Fruit fly (Drosophila melanogaster) whole organism, prepupa: ENCODE data around the gene CG13056.

Experiments used
- Blimp-1 ChIP-seq: fragments of 200-800 bp; sonication (Bioruptor generic); optimal IDR thresholded peaks from 3 replicates; lab custom pipeline; 2017; ENCODE audit warnings: missing biosample characterization, missing genetic modification characterization, mild to moderate bottlenecking, moderate library complexity, missing genetic modification reagents
- CG10631 ChIP-seq: fragments of 200-800 bp; sonication (Bioruptor generic); optimal IDR thresholded peaks from 2 replicates; lab custom pipeline; 2016; ENCODE audit warnings: missing biosample characterization, missing genetic modification characterization
- CG10669 ChIP-seq: fragments of 200-800 bp; sonication (Bioruptor generic); optimal IDR thresholded peaks from 3 replicates; lab custom pipeline; 2018; ENCODE audit warnings: missing biosample characterization, mild to moderate bottlenecking, missing genetic modification characterization, moderate library complexity
- CG11902 ChIP-seq: fragments of 200-800 bp; sonication (Bioruptor generic); optimal IDR thresholded peaks from 3 replicates; lab custom pipeline; 2016; ENCODE audit warnings: missing biosample characterization, missing genetic modification characterization
- CG15336 ChIP-seq: fragments of 200-800 bp; sonication (Bioruptor generic); IDR thresholded peaks from 2 replicates; pipeline ENCODE4 v1.3.6; 2022; ENCODE audit warnings: missing biosample characterization, missing genetic modification characterization
- CG1621 ChIP-seq: fragments of 200-800 bp; sonication (Bioruptor generic); optimal IDR thresholded peaks from 3 replicates; lab custom pipeline; 2018; ENCODE audit warnings: missing biosample characterization, mild to moderate bottlenecking, missing genetic modification characterization
- CG16779 ChIP-seq: fragments of 200-800 bp; sonication (Bioruptor generic); optimal IDR thresholded peaks from 3 replicates; lab custom pipeline; 2017; ENCODE audit warnings: missing biosample characterization, mild to moderate bottlenecking, missing genetic modification characterization
- CG32006 ChIP-seq: fragments of 200-800 bp; sonication (Bioruptor generic); optimal IDR thresholded peaks from 3 replicates; lab custom pipeline; 2017; ENCODE audit warnings: missing biosample characterization, mild to moderate bottlenecking, missing genetic modification characterization
- CG34406 ChIP-seq: fragments of 200-800 bp; sonication (Bioruptor generic); optimal IDR thresholded peaks from 3 replicates; lab custom pipeline; 2016; ENCODE audit warnings: missing biosample characterization, missing genetic modification characterization
- CG3919 ChIP-seq: fragments of 200-800 bp; sonication (Bioruptor generic); optimal IDR thresholded peaks from 3 replicates; lab custom pipeline; 2016; ENCODE audit warnings: missing biosample characterization, missing genetic modification characterization
- CG4318 ChIP-seq: fragments of 200-800 bp; sonication (Bioruptor generic); optimal IDR thresholded peaks from 3 replicates; lab custom pipeline; 2017; ENCODE audit warnings: missing biosample characterization, mild to moderate bottlenecking, missing genetic modification characterization
- CG6163 ChIP-seq: fragments of 200-800 bp; sonication (Bioruptor generic); IDR thresholded peaks from 3 replicates; pipeline ENCODE4 v1.3.6; 2022; ENCODE audit warnings: missing biosample characterization, missing genetic modification characterization
- CG6276 ChIP-seq: fragments of 200-800 bp; sonication (Bioruptor generic); optimal IDR thresholded peaks from 2 replicates; lab custom pipeline; 2017; ENCODE audit warnings: missing biosample characterization, mild to moderate bottlenecking, missing genetic modification characterization
- CG6792 ChIP-seq: fragments of 200-800 bp; sonication (Bioruptor generic); optimal IDR thresholded peaks from 3 replicates; lab custom pipeline; 2016; ENCODE audit warnings: missing biosample characterization, missing genetic modification characterization
- CG6808 ChIP-seq: fragments of 200-800 bp; sonication (Bioruptor generic); optimal IDR thresholded peaks from 3 replicates; lab custom pipeline; 2017; ENCODE audit warnings: missing biosample characterization, missing genetic modification characterization, mild to moderate bottlenecking, moderate library complexity, missing genetic modification reagents
- CG7368 ChIP-seq: fragments of 200-800 bp; sonication (Bioruptor generic); optimal IDR thresholded peaks from 3 replicates; lab custom pipeline; 2016; ENCODE audit warnings: missing biosample characterization, missing genetic modification characterization
- CG8119 ChIP-seq: fragments of 200-800 bp; sonication (Bioruptor generic); IDR thresholded peaks from 3 replicates; pipeline ENCODE4 v1.3.6; 2022; ENCODE audit warnings: missing biosample characterization, missing genetic modification characterization
- CG8319 ChIP-seq: fragments of 200-800 bp; sonication (Bioruptor generic); optimal IDR thresholded peaks from 3 replicates; lab custom pipeline; 2016; ENCODE audit warnings: missing biosample characterization, missing genetic modification characterization
- CG9139 ChIP-seq: fragments of 200-800 bp; sonication (Bioruptor generic); optimal IDR thresholded peaks from 3 replicates; lab custom pipeline; 2017; ENCODE audit warnings: missing biosample characterization, mild to moderate bottlenecking, missing genetic modification characterization
- Eip78C ChIP-seq: fragments of 200-800 bp; sonication (Bioruptor generic); peaks from one replicate; lab custom pipeline; 2016; ENCODE audit warnings: missing biosample characterization, missing genetic modification characterization
- Eip93F ChIP-seq: fragments of 200-800 bp; sonication (Bioruptor generic); optimal IDR thresholded peaks from 2 replicates; lab custom pipeline; 2016; ENCODE audit warnings: missing biosample characterization, mild to moderate bottlenecking, missing genetic modification characterization
- Ets21C ChIP-seq: fragments of 200-800 bp; sonication (Bioruptor generic); optimal IDR thresholded peaks from 3 replicates; lab custom pipeline; 2016; ENCODE audit warnings: missing biosample characterization, missing genetic modification characterization
- Ets96B ChIP-seq: fragments of 200-800 bp; optimal IDR thresholded peaks from 2 replicates; lab custom pipeline; 2019; ENCODE audit warnings: missing biosample characterization, mild to moderate bottlenecking, missing genetic modification characterization, moderate library complexity
- Hr38 ChIP-seq: sonication (Bioruptor generic); optimal IDR thresholded peaks from 2 replicates; lab custom pipeline; 2016; ENCODE audit warnings: missing biosample characterization, missing genetic modification characterization
- Hr39 ChIP-seq: fragments of 200-800 bp; sonication (Bioruptor generic); optimal IDR thresholded peaks from 2 replicates; lab custom pipeline; 2016; ENCODE audit warnings: missing biosample characterization, missing genetic modification characterization
- Met ChIP-seq: fragments of 200-800 bp; sonication (Bioruptor generic); optimal IDR thresholded peaks from 3 replicates; lab custom pipeline; 2016; ENCODE audit warnings: missing biosample characterization, missing genetic modification characterization
- OdsH ChIP-seq: fragments of 200-800 bp; sonication (Bioruptor generic); optimal IDR thresholded peaks from 3 replicates; lab custom pipeline; 2016; ENCODE audit warnings: missing biosample characterization, missing genetic modification characterization
- Smox ChIP-seq: fragments of 200-800 bp; sonication (Bioruptor generic); optimal IDR thresholded peaks from 3 replicates; lab custom pipeline; 2016; ENCODE audit warnings: missing biosample characterization, missing genetic modification characterization
- Sox14 ChIP-seq: fragments of 200-800 bp; sonication (Bioruptor generic); optimal IDR thresholded peaks from 3 replicates; lab custom pipeline; 2016; ENCODE audit warnings: missing biosample characterization, missing genetic modification characterization
- Sox15 ChIP-seq: fragments of 200-800 bp; sonication (Bioruptor generic); optimal IDR thresholded peaks from 3 replicates; lab custom pipeline; 2016; ENCODE audit warnings: missing biosample characterization, missing genetic modification characterization
- achi ChIP-seq: fragments of 200-800 bp; sonication (Bioruptor generic); optimal IDR thresholded peaks from 3 replicates; lab custom pipeline; 2016; ENCODE audit warnings: missing biosample characterization, missing genetic modification characterization
- acj6 ChIP-seq: fragments of 200-800 bp; sonication (Bioruptor generic); optimal IDR thresholded peaks from 3 replicates; lab custom pipeline; 2016; ENCODE audit warnings: missing biosample characterization, missing genetic modification characterization
- cyc ChIP-seq: fragments of 200-800 bp; sonication (Bioruptor generic); optimal IDR thresholded peaks from 3 replicates; lab custom pipeline; 2016; ENCODE audit warnings: missing biosample characterization, missing genetic modification characterization
- dac ChIP-seq: fragments of 200-800 bp; sonication (Bioruptor generic); optimal IDR thresholded peaks from 2 replicates; lab custom pipeline; 2017; ENCODE audit warnings: missing biosample characterization, mild to moderate bottlenecking, missing genetic modification characterization
- eg ChIP-seq: fragments of 200-800 bp; sonication (Bioruptor generic); IDR thresholded peaks from 3 replicates; pipeline ENCODE4 v1.3.6; 2022; ENCODE audit warnings: missing biosample characterization, missing genetic modification characterization
- esn ChIP-seq: fragments of 200-800 bp; sonication (Bioruptor generic); optimal IDR thresholded peaks from 2 replicates; lab custom pipeline; 2016; ENCODE audit warnings: missing biosample characterization, mild to moderate bottlenecking, missing genetic modification characterization, moderate library complexity
- fd59A ChIP-seq: fragments of 200-800 bp; sonication (Bioruptor generic); optimal IDR thresholded peaks from 2 replicates; lab custom pipeline; 2017; ENCODE audit warnings: missing biosample characterization, mild to moderate bottlenecking, missing genetic modification characterization, missing genetic modification reagents
- fd85E ChIP-seq: fragments of 200-800 bp; sonication (Bioruptor generic); optimal IDR thresholded peaks from 3 replicates; lab custom pipeline; 2016; ENCODE audit warnings: missing biosample characterization, missing genetic modification characterization
- fkh ChIP-seq: fragments of 200-800 bp; sonication (Bioruptor generic); optimal IDR thresholded peaks from 3 replicates; lab custom pipeline; 2017; ENCODE audit warnings: missing biosample characterization, mild to moderate bottlenecking, missing genetic modification characterization, moderate library complexity
- net ChIP-seq: fragments of 200-800 bp; sonication (Bioruptor generic); optimal IDR thresholded peaks from 3 replicates; lab custom pipeline; 2016; ENCODE audit warnings: missing biosample characterization, missing genetic modification characterization
- pdm3 ChIP-seq: fragments of 200-800 bp; sonication (Bioruptor generic); optimal IDR thresholded peaks from 3 replicates; lab custom pipeline; 2016; ENCODE audit warnings: missing biosample characterization, missing genetic modification characterization
- salr ChIP-seq, 2 experiments: fragments of 200-800 bp; sonication (Bioruptor generic); optimal IDR thresholded peaks; 3 replicates each; lab custom pipeline; 2016 to 2018; ENCODE audit warnings: missing biosample characterization in 2 of 2, missing genetic modification characterization in 2 of 2, mild to moderate bottlenecking in 1 of 2
- spab ChIP-seq: fragments of 200-800 bp; sonication (Bioruptor generic); optimal IDR thresholded peaks from 2 replicates; lab custom pipeline; 2017; ENCODE audit warnings: missing biosample characterization, mild to moderate bottlenecking, missing genetic modification characterization, missing genetic modification reagents
- svp ChIP-seq: fragments of 200-800 bp; sonication (Bioruptor generic); peaks from one replicate; lab custom pipeline; 2016; ENCODE audit warnings: missing biosample characterization, missing genetic modification characterization
- topi ChIP-seq: fragments of 200-800 bp; sonication (Bioruptor generic); optimal IDR thresholded peaks from 3 replicates; lab custom pipeline; 2016; ENCODE audit warnings: missing biosample characterization, missing genetic modification characterization
- vri ChIP-seq: fragments of 200-800 bp; sonication (Bioruptor generic); optimal IDR thresholded peaks from 3 replicates; lab custom pipeline; 2016; ENCODE audit warnings: missing biosample characterization, mild to moderate bottlenecking, missing genetic modification characterization

Gene CG13056

DNA sequence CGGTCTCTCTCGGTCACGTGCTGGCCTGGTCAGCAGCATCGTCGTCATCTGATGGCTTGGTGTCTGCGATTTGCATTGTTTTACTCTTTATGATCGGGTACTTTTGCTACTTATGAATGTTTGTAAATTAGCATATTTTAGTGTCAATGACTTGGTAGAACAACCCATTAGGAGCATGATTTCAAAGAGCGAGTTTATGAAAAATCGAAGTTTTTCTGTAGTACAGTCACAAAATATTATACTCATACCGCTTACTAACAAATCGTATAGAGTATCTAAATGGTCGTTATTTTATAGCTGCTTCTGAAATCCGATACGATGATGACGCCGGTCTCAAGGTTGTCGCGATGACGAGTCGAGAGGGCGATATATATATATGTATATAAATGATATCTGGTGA is 46.9 kb upstream of the CG13056 start (continued):
- TF ChIP-seq Eip93F (GFP tag; lab: Kevin White, UChicago) (no peak), CG1621 (peak; percentile 78), fkh (GFP tag; lab: Kevin White, UChicago) (no peak), CG16779 (tag; lab: Kevin White, UChicago) (peak; percentile 30), Ets21C (no peak), OdsH (GFP tag; lab: Kevin White, UChicago) (peak; percentile 46), fd59A (GFP tag; lab: Kevin White, UChicago) (peak; percentile 79)

DNA sequence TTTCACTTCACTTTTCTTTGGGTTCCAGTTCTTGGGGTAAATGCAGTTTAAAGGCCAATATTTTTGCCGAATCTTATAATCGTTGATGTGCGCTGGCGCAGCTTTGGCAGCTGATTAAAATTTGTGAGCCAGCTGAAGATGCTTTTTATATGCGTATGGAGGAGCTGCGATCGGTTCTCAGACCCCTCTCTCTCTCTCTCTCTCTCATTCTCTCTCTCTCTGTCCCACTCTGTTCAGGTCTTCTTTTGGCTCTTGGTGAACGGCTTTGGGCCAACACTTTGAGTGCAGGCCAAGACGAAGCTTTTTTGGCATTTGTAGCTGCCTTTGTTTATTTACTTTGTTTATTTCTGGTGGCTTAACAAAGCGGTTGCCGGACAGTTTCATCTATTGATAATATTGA is 44.8 kb upstream of the CG13056 start, which contains the start of gene CG13046:
Gene CG13046 (minus strand): TSS at position 101 of the 400 bp plus-strand sequence.
- TF ChIP-seq esn (no peak), salr (GFP tag; optimal IDR thresholded peaks at IDR 0.05; lab: Kevin White, UChicago) (no peak), Blimp-1 (GFP tag; lab: Kevin White, UChicago) (no peak), OdsH (GFP tag; lab: Kevin White, UChicago) (no peak), net (GFP tag; lab: Kevin White, UChicago) (no peak), fd85E (GFP tag; lab: Kevin White, UChicago) (no peak), fd59A (GFP tag; lab: Kevin White, UChicago) (no peak), CG6276 (no peak), svp (GFP tag; lab: Kevin White, UChicago) (no peak), CG1621 (no peak), CG4318 (GFP tag; lab: Kevin White, UChicago) (no peak), Eip93F (GFP tag; lab: Kevin White, UChicago) (no peak), CG8119 (GFP tag; lab: Robert Waterston, UW) (no peak), CG11902 (GFP tag; lab: Kevin White, UChicago) (no peak)
- TF ChIP-seq, all 60 proteins: peak for 0

dm6 chr3L:16289067-16289466 is 44.0 kb upstream of the CG13056 start:
- TF ChIP-seq CG1621 (peak; percentile 12), CG10669 (GFP tag; lab: Kevin White, UChicago) (peak; percentile 4), CG6792 (GFP tag; lab: Kevin White, UChicago) (no peak), CG10631 (GFP tag; lab: Kevin White, UChicago) (peak; percentile 33), OdsH (GFP tag; lab: Kevin White, UChicago) (peak; percentile 26), Sox15 (GFP tag; lab: Kevin White, UChicago) (no peak), topi (GFP tag; lab: Kevin White, UChicago) (no peak), Ets21C (no peak), achi (GFP tag; lab: Kevin White, UChicago) (peak; percentile 23), CG6808 (GFP tag; lab: Kevin White, UChicago) (no peak), CG8319 (GFP tag; lab: Kevin White, UChicago) (no peak), pdm3 (GFP tag; lab: Kevin White, UChicago) (peak; percentile 10), CG6163 (GFP tag; lab: Robert Waterston, UW) (0 out of 3 replicates have a peak, but pooled peaks have one; percentile 45), eg (GFP tag; lab: Robert Waterston, UW) (peak; percentile 14; the same call in 1 of the 3 replicates), dac (GFP tag; lab: Kevin White, UChicago) (no peak), Ets96B (tag; lab: Kevin White, UChicago) (peak; percentile 14), CG3919 (GFP tag; lab: Kevin White, UChicago) (no peak), spab (GFP tag; lab: Kevin White, UChicago) (peak; percentile 12), fd59A (GFP tag; lab: Kevin White, UChicago) (no peak), CG9139 (no peak), CG16779 (tag; lab: Kevin White, UChicago) (no peak), Sox14 (GFP tag; lab: Kevin White, UChicago) (no peak), fkh (GFP tag; lab: Kevin White, UChicago) (no peak), CG15336 (GFP tag; lab: Robert Waterston, UW) (peak; percentile 8; the same call in 1 of the 2 replicates), Met (GFP tag; lab: Kevin White, UChicago) (no peak), CG6276 (no peak), Hr38 (GFP tag; lab: Kevin White, UChicago) (no peak), cyc (GFP tag; lab: Kevin White, UChicago) (no peak), CG7368 (no peak), Hr39 (GFP tag; lab: Kevin White, UChicago) (no peak), CG32006 (peak; percentile 25), Eip78C (peak; percentile 73), salr (GFP tag; optimal IDR thresholded peaks at IDR 0.05; lab: Kevin White, UChicago) (no peak), CG34406 (peak; percentile 5), Smox (GFP tag; lab: Kevin White, UChicago) (no peak), CG8119 (GFP tag; lab: Robert Waterston, UW) (peak; percentile 46; the same call in 1 of the 3 replicates), vri (no peak), net (GFP tag; lab: Kevin White, UChicago) (no peak), acj6 (GFP tag; lab: Kevin White, UChicago) (peak; percentile 30)
